Worm (Caenorhabditis elegans): ENCODE data around the gene cnc-10.

DNA sequence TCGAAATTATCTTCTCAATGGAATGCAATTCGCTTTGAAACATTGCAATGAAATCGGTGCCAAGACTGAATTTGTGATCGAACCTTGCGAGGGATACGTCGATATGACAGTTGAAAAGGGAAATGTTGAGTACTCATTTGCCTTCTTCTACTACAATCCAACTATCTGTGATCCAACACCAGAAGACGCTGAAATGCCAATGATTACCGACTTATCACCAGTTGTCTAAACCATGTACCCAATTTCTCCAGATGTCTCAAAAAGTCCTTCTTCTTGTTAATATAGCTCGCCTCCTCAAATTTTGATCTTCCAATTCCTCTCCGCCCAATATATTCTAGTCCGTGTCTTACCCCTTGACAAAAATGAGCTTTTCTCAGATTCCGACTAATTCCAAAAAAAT, 33.1 kb downstream of the cnc-10 start:
- TF ChIP-seq flt-1 (GFP tag; IDR thresholded peaks at IDR 0.05) (no peak), med-1 (GFP tag; optimal IDR thresholded peaks at IDR 0.05; ENCODE audit: insufficient read depth) (no peak), klf-2 (GFP tag; conservative IDR thresholded peaks at IDR 0.05) (no peak), ztf-23 (GFP tag; IDR thresholded peaks at IDR 0.05) (no peak), cog-1 (tag; optimal IDR thresholded peaks at IDR 0.05) (no peak), T22C8.4 (GFP tag; IDR thresholded peaks at IDR 0.05) (no peak), ztf-29 (GFP tag; IDR thresholded peaks at IDR 0.05) (no peak), tab-1 (GFP tag; IDR thresholded peaks at IDR 0.05) (no peak)

All from whole organism, midembryonic.